Fruit fly (Drosophila melanogaster) whole organism, embryonic: ENCODE data around the gene CG18577.

Experiments used
- Adf1 ChIP-seq: fragments of 200-800 bp; sonication (Bioruptor generic); IDR thresholded peaks from 2 replicates; pipeline ENCODE4 v1.3.6; 2022; ENCODE audit warnings: missing biosample characterization, missing genetic modification characterization
- CG10543 ChIP-seq: fragments of 200-800 bp; sonication (Bioruptor generic); optimal IDR thresholded peaks from 3 replicates; lab custom pipeline; 2017; ENCODE audit warnings: missing biosample characterization, mild to moderate bottlenecking, missing genetic modification characterization, moderate library complexity
- CG11093 ChIP-seq: fragments of 200-800 bp; sonication (Bioruptor generic); IDR thresholded peaks from 3 replicates; pipeline ENCODE4 v1.3.6; 2022; ENCODE audit warnings: missing biosample characterization, missing genetic modification characterization
- CG12236 ChIP-seq: fragments of 200-800 bp; sonication (Bioruptor generic); optimal IDR thresholded peaks from 2 replicates; lab custom pipeline; 2016; ENCODE audit warnings: missing biosample characterization, missing genetic modification characterization
- CG12659 ChIP-seq: fragments of 200-800 bp; sonication (Bioruptor generic); optimal IDR thresholded peaks from 3 replicates; lab custom pipeline; 2017; ENCODE audit warnings: mild to moderate bottlenecking, missing biosample characterization, missing genetic modification reagents, missing genetic modification characterization
- CG12744 ChIP-seq: fragments of 200-800 bp; sonication (Bioruptor generic); optimal IDR thresholded peaks from 2 replicates; lab custom pipeline; 2016; ENCODE audit warnings: missing biosample characterization, missing genetic modification characterization
- CG12942 ChIP-seq: fragments of 200-800 bp; sonication (Bioruptor generic); optimal IDR thresholded peaks from 3 replicates; lab custom pipeline; 2016; ENCODE audit warnings: missing biosample characterization, missing genetic modification characterization
- CG13624 ChIP-seq: fragments of 200-800 bp; sonication (Bioruptor generic); optimal IDR thresholded peaks from 2 replicates; lab custom pipeline; 2016; ENCODE audit warnings: missing biosample characterization, missing genetic modification characterization
- CG1603 ChIP-seq: fragments of 200-800 bp; sonication (Bioruptor generic); optimal IDR thresholded peaks from 2 replicates; lab custom pipeline; 2019; ENCODE audit warnings: missing biosample characterization, mild to moderate bottlenecking, missing genetic modification characterization, moderate library complexity
- CG1832 ChIP-seq: fragments of 200-800 bp; sonication (Bioruptor generic); optimal IDR thresholded peaks from 2 replicates; lab custom pipeline; 2017; ENCODE audit warnings: missing biosample characterization, mild to moderate bottlenecking, missing genetic modification characterization, inconsistent platforms
- CG31441 ChIP-seq: fragments of 200-800 bp; sonication (Bioruptor generic); IDR thresholded peaks from 2 replicates; pipeline ENCODE4 v1.3.6; 2022; ENCODE audit warnings: missing biosample characterization, missing genetic modification characterization
- CG3163 ChIP-seq: fragments of 200-800 bp; sonication (Bioruptor generic); optimal IDR thresholded peaks from 3 replicates; lab custom pipeline; 2016; ENCODE audit warnings: missing biosample characterization, missing genetic modification characterization
- CG33557 ChIP-seq: fragments of 200-800 bp; sonication (Bioruptor generic); optimal IDR thresholded peaks from 2 replicates; lab custom pipeline; 2019; ENCODE audit warnings: missing biosample characterization, mild to moderate bottlenecking, missing genetic modification characterization, moderate library complexity
- CG4617 ChIP-seq: fragments of 200-800 bp; sonication (Bioruptor generic); optimal IDR thresholded peaks from 3 replicates; lab custom pipeline; 2016; ENCODE audit warnings: missing biosample characterization, missing genetic modification characterization, borderline replicate concordance
- CG5245 ChIP-seq: fragments of 200-800 bp; sonication (Bioruptor generic); optimal IDR thresholded peaks from 3 replicates; lab custom pipeline; 2016; ENCODE audit warnings: missing biosample characterization, missing genetic modification characterization
- CG6272 ChIP-seq: fragments of 200-800 bp; sonication (Bioruptor generic); IDR thresholded peaks from 2 replicates; pipeline ENCODE4 v1.3.6; 2022; ENCODE audit warnings: missing biosample characterization, missing genetic modification characterization
- CG6791 ChIP-seq: fragments of 200-800 bp; sonication (Bioruptor generic); IDR thresholded peaks from 3 replicates; pipeline ENCODE4 v1.3.6; 2022; ENCODE audit warnings: missing biosample characterization, missing genetic modification characterization; ENCODE audit not compliant: partially characterized antibody
- CG7372 ChIP-seq: fragments of 200-800 bp; sonication (Bioruptor generic); IDR thresholded peaks from 2 replicates; pipeline ENCODE4 v1.3.6; 2022; ENCODE audit warnings: missing biosample characterization, missing genetic modification characterization
- CG7745 ChIP-seq: fragments of 200-800 bp; sonication (Bioruptor generic); optimal IDR thresholded peaks from 2 replicates; lab custom pipeline; 2018; ENCODE audit warnings: missing biosample characterization, mild to moderate bottlenecking, missing genetic modification characterization, moderate library complexity
- CG7839 ChIP-seq: fragments of 200-800 bp; sonication (Bioruptor generic); optimal IDR thresholded peaks from 3 replicates; lab custom pipeline; 2018; ENCODE audit warnings: missing biosample characterization, mild to moderate bottlenecking, missing genetic modification characterization, moderate library complexity
- CoRest ChIP-seq: fragments of 200-800 bp; sonication (Bioruptor generic); optimal IDR thresholded peaks from 3 replicates; lab custom pipeline; 2018; ENCODE audit warnings: missing biosample characterization, mild to moderate bottlenecking, missing genetic modification characterization, moderate library complexity
- Dip3 ChIP-seq: fragments of 200-800 bp; sonication (Bioruptor generic); optimal IDR thresholded peaks from 3 replicates; lab custom pipeline; 2016; ENCODE audit warnings: missing biosample characterization, missing genetic modification characterization
- Drgx ChIP-seq: fragments of 200-800 bp; sonication (Bioruptor generic); IDR thresholded peaks from 2 replicates; pipeline ENCODE4 v1.3.6; 2022; ENCODE audit warnings: missing biosample characterization, missing genetic modification characterization
- HLH3B ChIP-seq: fragments of 200-800 bp; sonication (Bioruptor generic); IDR thresholded peaks from 2 replicates; pipeline ENCODE4 v1.3.6; 2022; ENCODE audit warnings: missing biosample characterization, missing genetic modification characterization
- Hr39 ChIP-seq: fragments of >200 bp; optimal IDR thresholded peaks from 2 replicates; lab custom pipeline; 2017
- Poxn ChIP-seq: fragments of 200-800 bp; sonication (Bioruptor generic); IDR thresholded peaks from 2 replicates; pipeline ENCODE4 v1.3.6; 2022; ENCODE audit warnings: missing biosample characterization, missing genetic modification characterization
- Scr ChIP-seq: fragments of 200-800 bp; sonication (Bioruptor generic); IDR thresholded peaks from 2 replicates; pipeline ENCODE4 v1.3.6; 2022; ENCODE audit warnings: missing biosample characterization, missing genetic modification characterization; ENCODE audit not compliant: partially characterized antibody
- Vsx1 ChIP-seq: fragments of 200-800 bp; sonication (Bioruptor generic); optimal IDR thresholded peaks from 2 replicates; lab custom pipeline; 2017; ENCODE audit warnings: missing biosample characterization, mild to moderate bottlenecking, missing genetic modification characterization, missing genetic modification reagents
- cas ChIP-seq: fragments of 200-800 bp; sonication (Bioruptor generic); IDR thresholded peaks from 2 replicates; pipeline ENCODE4 v1.3.6; 2022; ENCODE audit warnings: missing biosample characterization, missing genetic modification characterization
- danr ChIP-seq: fragments of 200-800 bp; sonication (Bioruptor generic); IDR thresholded peaks from 2 replicates; pipeline ENCODE4 v1.3.6; 2022; ENCODE audit warnings: missing biosample characterization, missing genetic modification characterization
- dmrt11E ChIP-seq: fragments of 200-800 bp; sonication (Bioruptor generic); optimal IDR thresholded peaks from 3 replicates; lab custom pipeline; 2018; ENCODE audit warnings: missing biosample characterization, mild to moderate bottlenecking, missing genetic modification characterization, moderate library complexity
- ftz-f1 ChIP-seq: fragments of 200-800 bp; sonication (Bioruptor generic); optimal IDR thresholded peaks from 2 replicates; lab custom pipeline; 2016; ENCODE audit warnings: missing biosample characterization, missing genetic modification characterization
- gcm2 ChIP-seq: fragments of 200-800 bp; sonication (Bioruptor generic); optimal IDR thresholded peaks from 2 replicates; lab custom pipeline; 2016; ENCODE audit warnings: missing biosample characterization, missing genetic modification characterization
- hkb ChIP-seq, 2 experiments: fragments of 200-800 bp in 1 of 2; fragments of >200 bp in 1 of 2; sonication (Bioruptor generic) in 1 of 2; IDR thresholded peaks in 1 of 2; optimal IDR thresholded peaks in 1 of 2; 2 replicates each; pipeline versions ENCODE4 v1.3.6 to Lab custom; 2017 to 2022; ENCODE audit warnings: missing biosample characterization in 1 of 2, missing genetic modification characterization in 1 of 2
- inv ChIP-seq: fragments of 200-800 bp; sonication (Bioruptor generic); IDR thresholded peaks from 2 replicates; pipeline ENCODE4 v1.3.6; 2022; ENCODE audit warnings: missing biosample characterization, missing genetic modification characterization; ENCODE audit not compliant: partially characterized antibody
- kni ChIP-seq: fragments of 200-800 bp; sonication (Bioruptor generic); optimal IDR thresholded peaks from 3 replicates; lab custom pipeline; 2017; ENCODE audit warnings: mild to moderate bottlenecking, missing biosample characterization, missing genetic modification reagents, missing genetic modification characterization
- mam ChIP-seq: fragments of 200-800 bp; sonication (Bioruptor generic); optimal IDR thresholded peaks from 3 replicates; lab custom pipeline; 2016; ENCODE audit warnings: missing biosample characterization, missing genetic modification characterization
- phol ChIP-seq: fragments of 200-800 bp; sonication (Bioruptor generic); optimal IDR thresholded peaks from 3 replicates; lab custom pipeline; 2018; ENCODE audit warnings: missing biosample characterization, mild to moderate bottlenecking, missing genetic modification characterization, moderate library complexity
- pita ChIP-seq: fragments of 200-800 bp; sonication (Bioruptor generic); optimal IDR thresholded peaks from 2 replicates; lab custom pipeline; 2017; ENCODE audit warnings: missing biosample characterization, mild to moderate bottlenecking, missing genetic modification characterization
- row ChIP-seq: fragments of 200-800 bp; sonication (Bioruptor generic); IDR thresholded peaks from 3 replicates; pipeline ENCODE4 v1.3.6; 2022; ENCODE audit warnings: missing biosample characterization, missing genetic modification characterization
- salm ChIP-seq: fragments of 200-800 bp; sonication (Bioruptor generic); optimal IDR thresholded peaks from 2 replicates; lab custom pipeline; 2018; ENCODE audit warnings: missing biosample characterization, mild to moderate bottlenecking, missing genetic modification characterization
- schlank ChIP-seq: fragments of 200-800 bp; sonication (Bioruptor generic); optimal IDR thresholded peaks from 2 replicates; lab custom pipeline; 2018; ENCODE audit warnings: missing biosample characterization, mild to moderate bottlenecking, missing genetic modification characterization
- sens-2 ChIP-seq: fragments of 200-800 bp; sonication (Bioruptor generic); IDR thresholded peaks from 2 replicates; pipeline ENCODE4 v1.3.6; 2022; ENCODE audit warnings: missing biosample characterization, missing genetic modification characterization
- tio ChIP-seq: fragments of 200-800 bp; sonication (Bioruptor generic); optimal IDR thresholded peaks from 2 replicates; lab custom pipeline; 2017; ENCODE audit warnings: missing biosample characterization, missing genetic modification characterization, inconsistent platforms
- trh ChIP-seq: fragments of 200-800 bp; sonication (Bioruptor generic); optimal IDR thresholded peaks from 2 replicates; lab custom pipeline; 2016; ENCODE audit warnings: missing biosample characterization, missing genetic modification characterization
- twi ChIP-seq: fragments of 200-800 bp; optimal IDR thresholded peaks from 2 replicates; lab custom pipeline; 2019; ENCODE audit warnings: missing biosample characterization, mild to moderate bottlenecking, missing genetic modification characterization, moderate library complexity
- unpg ChIP-seq: fragments of 200-800 bp; sonication (Bioruptor generic); optimal IDR thresholded peaks from 3 replicates; lab custom pipeline; 2018; ENCODE audit warnings: missing biosample characterization, mild to moderate bottlenecking, missing genetic modification characterization, moderate library complexity
- zen ChIP-seq: fragments of 200-800 bp; sonication (Bioruptor generic); optimal IDR thresholded peaks from 3 replicates; lab custom pipeline; 2018; ENCODE audit warnings: missing biosample characterization, mild to moderate bottlenecking, missing genetic modification characterization, moderate library complexity

Gene CG18577

dm6 chr3R:11211291-11212061 lies 15.6 kb downstream of the CG18577 start (continued):
- peak; percentile 32; the same call in 1 of the 2 replicates for TF ChIP-seq inv (GFP tag; lab: Robert Waterston, UW)
- TF ChIP-seq CG12744 (GFP tag; lab: Kevin White, UChicago): peak; percentile 64
- peak; percentile 96 for TF ChIP-seq row (GFP tag; lab: Robert Waterston, UW)
- peak; percentile 65 for TF ChIP-seq CG4617
- peak; percentile 42 for TF ChIP-seq Vsx1 (GFP tag; lab: Kevin White, UChicago)
- peak; percentile 6 for TF ChIP-seq twi (tag; lab: Kevin White, UChicago)
- TF ChIP-seq CG12236 (GFP tag; lab: Kevin White, UChicago): peak; percentile 34
- 0 out of 3 replicates have a peak, but pooled peaks have one; percentile 41 for TF ChIP-seq CG6791
- no peak for TF ChIP-seq Hr39
- peak; percentile 64 for TF ChIP-seq phol
- TF ChIP-seq kni (GFP tag; lab: Kevin White, UChicago): peak; percentile 95
- TF ChIP-seq Adf1: peak; percentile 33; the same call in 1 of the 2 replicates
- no peak for TF ChIP-seq hkb (optimal IDR thresholded peaks at IDR 0.05; lab: Kevin White, UChicago)
- peak; percentile 73 for TF ChIP-seq hkb (GFP tag; IDR thresholded peaks at IDR 0.05; lab: Robert Waterston, UW)
- TF ChIP-seq CG33557 (GFP tag; lab: Kevin White, UChicago): peak; percentile 27
- no peak; the same call in 1 of the 2 replicates for TF ChIP-seq sens-2 (GFP tag; lab: Robert Waterston, UW)
- TF ChIP-seq dmrt11E (tag; lab: Kevin White, UChicago): peak; percentile 51
- TF ChIP-seq mam (GFP tag; lab: Kevin White, UChicago): peak; percentile 87
- TF ChIP-seq HLH3B (GFP tag; lab: Robert Waterston, UW): peak; percentile 74
- peak; percentile 76 for TF ChIP-seq CG12659 (GFP tag; lab: Kevin White, UChicago)
- peak; percentile 70 for TF ChIP-seq Drgx (GFP tag; lab: Robert Waterston, UW)
- TF ChIP-seq trh (GFP tag; lab: Kevin White, UChicago): no peak
- peak; percentile 62 for TF ChIP-seq CG31441 (GFP tag; lab: Robert Waterston, UW)
- peak; percentile 55; the same call in 1 of the 2 replicates for TF ChIP-seq CG7372 (GFP tag; lab: Robert Waterston, UW)
- peak; percentile 57; the same call in 1 of the 3 replicates for TF ChIP-seq CG11093 (GFP tag; lab: Robert Waterston, UW)
- peak; percentile 79 for TF ChIP-seq CG13624 (GFP tag; lab: Kevin White, UChicago)
- peak; percentile 75 for TF ChIP-seq CG7839 (tag; lab: Kevin White, UChicago)
- TF ChIP-seq CG12942 (GFP tag; lab: Kevin White, UChicago): peak; percentile 61
- TF ChIP-seq ftz-f1: peak; percentile 60
- no peak for TF ChIP-seq danr (GFP tag; lab: Robert Waterston, UW)
- TF ChIP-seq CG6272 (GFP tag; lab: Robert Waterston, UW): peak; percentile 54; the same call in 1 of the 2 replicates
- TF ChIP-seq CG7745 (tag; lab: Kevin White, UChicago): no peak
- no peak for TF ChIP-seq salm (tag; lab: Kevin White, UChicago)
- TF ChIP-seq CG1603 (tag; lab: Kevin White, UChicago): peak; percentile 63
- peak; percentile 18 for TF ChIP-seq gcm2 (GFP tag; lab: Kevin White, UChicago)
- TF ChIP-seq schlank: peak; percentile 25
- peak; percentile 65 for TF ChIP-seq Dip3 (GFP tag; lab: Kevin White, UChicago)
- TF ChIP-seq Scr (GFP tag; lab: Robert Waterston, UW): no peak
- no peak for TF ChIP-seq Poxn (GFP tag; lab: Robert Waterston, UW)
- peak; percentile 84 for TF ChIP-seq CG10543 (GFP tag; lab: Kevin White, UChicago)
- TF ChIP-seq CG3163 (GFP tag; lab: Kevin White, UChicago): peak; percentile 34
- peak; percentile 79 for TF ChIP-seq CoRest (tag; lab: Kevin White, UChicago)
- peak; percentile 44; the same call in 1 of the 2 replicates for TF ChIP-seq cas
- TF ChIP-seq tio (GFP tag; lab: Kevin White, UChicago): no peak
- peak; percentile 45 for TF ChIP-seq CG5245 (GFP tag; lab: Kevin White, UChicago)
- peak; percentile 43 for TF ChIP-seq CG1832
- TF ChIP-seq pita: no peak
- TF ChIP-seq zen (tag; lab: Kevin White, UChicago): peak; percentile 53
- peak; percentile 65 for TF ChIP-seq unpg (GFP tag; lab: Kevin White, UChicago)
